Worm (Caenorhabditis elegans): ENCODE data around the gene M199.135.

DNA sequence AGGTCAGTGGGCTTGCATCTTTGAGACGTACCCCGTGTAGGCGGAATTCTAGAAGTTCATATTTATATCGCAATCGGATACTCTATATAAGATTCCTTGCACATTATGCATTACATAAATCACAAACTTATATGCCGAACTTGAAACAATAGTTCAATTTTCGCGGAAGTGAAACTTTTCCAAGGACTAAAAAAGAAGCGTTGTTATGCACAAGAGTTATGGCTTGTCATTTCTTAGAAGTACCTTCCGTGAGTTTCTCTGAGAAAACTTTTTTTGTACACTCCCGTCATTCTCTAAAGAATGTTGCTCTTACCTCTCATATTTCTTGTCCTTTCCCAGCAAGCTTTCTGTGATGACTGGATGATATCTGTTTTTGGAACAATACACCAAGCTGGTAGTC lies 4.0 kb downstream of the M199.135 start, which contains the start of gene M199.136:
- no peak for TF ChIP-seq lin-39 (tag; optimal IDR thresholded peaks at IDR 0.05)
- TF ChIP-seq ztf-11 (tag; optimal IDR thresholded peaks at IDR 0.05), result no peak
- no peak for TF ChIP-seq nfya-1 (tag; optimal IDR thresholded peaks at IDR 0.05; ENCODE audit: insufficient read depth)
